Worm (Caenorhabditis elegans) whole organism, L3 larva: ENCODE results near the gene sipa-1.

Source experiments
- ceh-82 ChIP-seq: fragments of 150-350 bp; optimal IDR thresholded peaks from 2 replicates; lab custom pipeline; 2014; ENCODE audit warnings: missing biosample characterization, missing genetic modification characterization
- ceh-9 ChIP-seq: sonication (generic microtip); optimal IDR thresholded peaks from 2 replicates; lab custom pipeline; 2018; ENCODE audit warnings: missing biosample characterization, missing genetic modification characterization
- daf-12 ChIP-seq: fragments of 150-350 bp; optimal IDR thresholded peaks from 2 replicates; lab custom pipeline; 2014; ENCODE audit warnings: missing biosample characterization, missing genetic modification reagents, missing genetic modification characterization
- egl-27 ChIP-seq: sonication (generic microtip); optimal IDR thresholded peaks from 4 replicates; lab custom pipeline; 2017; ENCODE audit warnings: missing biosample characterization, missing genetic modification reagents, missing genetic modification characterization
- elt-2 ChIP-seq: sonication (generic microtip); optimal IDR thresholded peaks from 2 replicates; lab custom pipeline; 2016; ENCODE audit warnings: missing genetic modification reagents, mild to moderate bottlenecking, missing genetic modification characterization, missing compliant biosample characterization
- fkh-2 ChIP-seq: fragments of 150-350 bp; optimal IDR thresholded peaks from 2 replicates; lab custom pipeline; 2014; ENCODE audit warnings: missing biosample characterization, missing genetic modification reagents, missing genetic modification characterization
- mml-1 ChIP-seq: fragments of 150-350 bp; sonication (generic microtip); optimal IDR thresholded peaks from 3 replicates; lab custom pipeline; 2014; ENCODE audit warnings: missing biosample characterization, missing genetic modification characterization
- nhr-237 ChIP-seq: fragments of 150-350 bp; optimal IDR thresholded peaks from 2 replicates; lab custom pipeline; 2014; ENCODE audit warnings: missing biosample characterization, missing genetic modification characterization
- nhr-76 ChIP-seq: fragments of 150-350 bp; sonication (generic microtip); optimal IDR thresholded peaks from 5 replicates; lab custom pipeline; 2014; ENCODE audit warnings: missing biosample characterization, missing genetic modification characterization
- pha-4 ChIP-seq: fragments of 150-350 bp; optimal IDR thresholded peaks from 2 replicates; lab custom pipeline; 2014; ENCODE audit warnings: missing biosample characterization, missing genetic modification reagents, missing genetic modification characterization
- tbx-2 ChIP-seq: sonication (generic microtip); optimal IDR thresholded peaks from 2 replicates; lab custom pipeline; 2016; ENCODE audit warnings: mild to moderate bottlenecking, missing genetic modification characterization, missing compliant biosample characterization
- unc-39 ChIP-seq: sonication (generic microtip); optimal IDR thresholded peaks from 4 replicates; lab custom pipeline; 2017; ENCODE audit warnings: missing biosample characterization, missing genetic modification characterization
- unc-62 ChIP-seq: fragments of 150-350 bp; sonication (generic microtip); optimal IDR thresholded peaks from 4 replicates; lab custom pipeline; 2014; ENCODE audit warnings: missing biosample characterization, missing genetic modification reagents, missing genetic modification characterization
- ztf-11 ChIP-seq: fragments of 150-350 bp; optimal IDR thresholded peaks from 2 replicates; lab custom pipeline; 2014; ENCODE audit warnings: missing biosample characterization, missing genetic modification characterization

ce11 chrV:11664875-11665384 lies 27.8 kb upstream of the sipa-1 start, which contains the start of gene ceh-27:
- TF ChIP-seq nhr-76 (tag; lab: Kevin White, UChicago) (no peak), ceh-9 (tag; lab: Kevin White, UChicago) (no peak), mml-1 (tag; lab: Kevin White, UChicago) (no peak), egl-27 (tag; lab: Kevin White, UChicago) (no peak), daf-12 (tag; lab: Kevin White, UChicago) (no peak), fkh-2 (tag; lab: Kevin White, UChicago) (no peak), unc-39 (tag; lab: Kevin White, UChicago) (no peak), tbx-2 (tag; lab: Kevin White, UChicago) (no peak), ztf-11 (tag; lab: Kevin White, UChicago) (no peak), pha-4 (tag; lab: Kevin White, UChicago) (no peak), elt-2 (tag; lab: Kevin White, UChicago) (no peak), ceh-82 (tag; lab: Kevin White, UChicago) (no peak), unc-62 (GFP tag; lab: Kevin White, UChicago) (no peak), nhr-237 (tag; lab: Kevin White, UChicago) (no peak)
